Worm (Caenorhabditis elegans) whole organism, L4 larva: ENCODE data around the gene srbc-44.

Experiments used
- aha-1 ChIP-seq: fragments of 150-350 bp; peaks from one replicate; lab custom pipeline; 2014; ENCODE audit warnings: missing biosample characterization, missing genetic modification characterization
- ces-1 ChIP-seq: fragments of 150-350 bp; sonication (generic microtip); optimal IDR thresholded peaks from 4 replicates; lab custom pipeline; 2014; ENCODE audit warnings: missing biosample characterization, missing genetic modification reagents, missing genetic modification characterization
- daf-12 ChIP-seq: fragments of 150-350 bp; optimal IDR thresholded peaks from 2 replicates; lab custom pipeline; 2014; ENCODE audit warnings: missing biosample characterization, missing genetic modification reagents, missing genetic modification characterization
- hlh-30 ChIP-seq: sonication (generic microtip); optimal IDR thresholded peaks from 2 replicates; lab custom pipeline; 2017; ENCODE audit warnings: antibody characterized with exemption, mild to moderate bottlenecking, missing genetic modification characterization, missing compliant biosample characterization; ENCODE audit not compliant: insufficient read depth
- jun-1 ChIP-seq: fragments of 150-350 bp; optimal IDR thresholded peaks from 2 replicates; lab custom pipeline; 2014; ENCODE audit warnings: missing biosample characterization, missing genetic modification reagents, missing genetic modification characterization
- nhr-11 ChIP-seq: fragments of 150-350 bp; optimal IDR thresholded peaks from 2 replicates; lab custom pipeline; 2014; ENCODE audit warnings: missing biosample characterization, missing genetic modification characterization

DNA sequence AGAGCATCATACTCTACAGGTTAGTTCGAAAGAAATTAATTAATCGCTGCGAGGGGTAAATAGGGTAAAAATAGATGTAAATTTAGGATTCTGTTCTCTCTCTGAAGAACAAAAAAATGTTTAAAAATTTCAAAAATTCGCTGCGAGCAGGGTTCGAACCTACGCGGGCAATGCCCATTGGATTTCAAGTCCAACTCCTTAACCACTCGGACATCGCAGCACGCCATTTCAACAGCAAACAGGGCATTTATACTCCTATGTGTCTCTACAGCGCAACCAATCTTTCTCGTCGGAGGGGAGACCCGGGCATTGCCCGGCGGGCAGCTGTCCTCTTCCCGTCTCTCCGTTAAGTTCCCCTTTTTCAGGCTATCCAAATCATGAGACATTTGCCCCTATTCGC is 8.1 kb downstream of the srbc-44 start:
- TF ChIP-seq hlh-30 (tag; lab: Kevin White, UChicago) (no peak), aha-1 (tag; lab: Kevin White, UChicago) (peak; percentile 82), ces-1 (GFP tag; lab: Kevin White, UChicago) (no peak), jun-1 (tag; lab: Kevin White, UChicago) (no peak), daf-12 (tag; lab: Kevin White, UChicago) (no peak), nhr-11 (tag; lab: Kevin White, UChicago) (no peak)
